Fruit fly (Drosophila melanogaster): ENCODE results near the gene CG42556.

The CG42556 gene

dm6 chr2L:16868897-16869324, 20.8 kb upstream of the CG42556 start:
- TF ChIP-seq CG8478 (optimal IDR thresholded peaks at IDR 0.05), result no peak
- no peak for TF ChIP-seq CTCF (optimal IDR thresholded peaks at IDR 0.05)

dm6 chr2L:16874924-16875323, 14.8 kb upstream of the CG42556 start:
- TF ChIP-seq CG8478 (optimal IDR thresholded peaks at IDR 0.05) (no peak), CTCF (optimal IDR thresholded peaks at IDR 0.05) (no peak)

- TF ChIP-seq CG8478 (optimal IDR thresholded peaks at IDR 0.05), result no peak
- peak; percentile 57 to 60 for TF ChIP-seq CTCF (optimal IDR thresholded peaks at IDR 0.05)
Observed at dm6 chr2L:16876555-16876954, 13.2 kb upstream of the CG42556 start.

dm6 chr2L:16877678-16878077, 12.0 kb upstream of the CG42556 start:
- TF ChIP-seq CG8478 (optimal IDR thresholded peaks at IDR 0.05), result no peak

dm6 chr2L:16879288-16879687, 10.4 kb upstream of the CG42556 start, which contains the start of the genes CG32832, CG31743 and CG34313:
CG32832 (minus strand) TSS chr2L:16879290.
CG31743 (plus strand) TSS chr2L:16879517.
CG34313 (plus strand) TSS chr2L:16879517.
- TF ChIP-seq CTCF (optimal IDR thresholded peaks at IDR 0.05) (no peak), CG8478 (optimal IDR thresholded peaks at IDR 0.05) (no peak)

- TF ChIP-seq CTCF (optimal IDR thresholded peaks at IDR 0.05), result no peak
- TF ChIP-seq CG8478 (optimal IDR thresholded peaks at IDR 0.05), result no peak
Observed at dm6 chr2L:16880930-16881329, 8.8 kb upstream of the CG42556 start.

dm6 chr2L:16882372-16882771, 7.3 kb upstream of the CG42556 start:
- TF ChIP-seq CTCF (optimal IDR thresholded peaks at IDR 0.05) (no peak), CG8478 (optimal IDR thresholded peaks at IDR 0.05) (no peak)

- TF ChIP-seq CTCF (optimal IDR thresholded peaks at IDR 0.05), result no peak
- no peak for TF ChIP-seq CG8478 (optimal IDR thresholded peaks at IDR 0.05)
Observed at dm6 chr2L:16882871-16883849, 6.5 kb upstream of the CG42556 start.

- TF ChIP-seq CTCF (optimal IDR thresholded peaks at IDR 0.05), result no peak
- TF ChIP-seq CG8478 (optimal IDR thresholded peaks at IDR 0.05), result no peak
Observed at dm6 chr2L:16884702-16885101, 5.0 kb upstream of the CG42556 start.

- no peak for TF ChIP-seq CG8478 (optimal IDR thresholded peaks at IDR 0.05)
- TF ChIP-seq CTCF (optimal IDR thresholded peaks at IDR 0.05), result no peak
Observed at dm6 chr2L:16885347-16885746, 4.4 kb upstream of the CG42556 start.

- TF ChIP-seq CTCF (optimal IDR thresholded peaks at IDR 0.05) (no peak), CG8478 (optimal IDR thresholded peaks at IDR 0.05) (no peak)
Observed at dm6 chr2L:16886459-16886858, 3.2 kb upstream of the CG42556 start.

dm6 chr2L:16887660-16888573, 1.8 kb upstream of the CG42556 start, which contains the start of the genes osi and tweek:
osi (minus strand) TSS chr2L:16887966.
tweek (plus strand) TSS chr2L:16888490.
- TF ChIP-seq CG8478 (optimal IDR thresholded peaks at IDR 0.05) (no peak), CTCF (optimal IDR thresholded peaks at IDR 0.05) (peak in 1 of 2 experiments; percentile 1)

- no peak for TF ChIP-seq CG8478 (optimal IDR thresholded peaks at IDR 0.05)
- TF ChIP-seq CTCF (optimal IDR thresholded peaks at IDR 0.05), result no peak
Observed at dm6 chr2L:16888574-16889376, 933 bp upstream of the CG42556 start.

- TF ChIP-seq CTCF (optimal IDR thresholded peaks at IDR 0.05) (no peak), CG8478 (optimal IDR thresholded peaks at IDR 0.05) (no peak)
Observed at dm6 chr2L:16900373-16900772, 10.7 kb downstream of the CG42556 start, which contains the start of gene CG31805. CG31805 (minus strand) TSS chr2L:16900473.
